Worm (Caenorhabditis elegans): ENCODE results near the gene nhx-6.

- TF ChIP-seq T26A5.8 (tag; optimal IDR thresholded peaks at IDR 0.05) (no peak), Y67H2A.10 (GFP tag; conservative IDR thresholded peaks at IDR 0.05) (no peak), C06A6.2 (GFP tag; conservative IDR thresholded peaks at IDR 0.05) (no peak), ccch-3 (GFP tag; optimal IDR thresholded peaks at IDR 0.05) (no peak), ZK185.1 (tag; optimal IDR thresholded peaks at IDR 0.05; ENCODE audit: poor library complexity, severe bottlenecking) (no peak), xnd-1 (tag; optimal IDR thresholded peaks at IDR 0.05) (no peak), Y53F4B.3 (GFP tag; IDR thresholded peaks at IDR 0.05) (no peak), ztf-18 (tag; optimal IDR thresholded peaks at IDR 0.05) (no peak), nfya-1 (tag; optimal IDR thresholded peaks at IDR 0.05; ENCODE audit: borderline replicate concordance, insufficient read depth) (no peak), hrde-1 (tag; optimal IDR thresholded peaks at IDR 0.05; ENCODE audit: borderline replicate concordance) (no peak), aptf-2 (GFP tag; conservative IDR thresholded peaks at IDR 0.05) (no peak), tlf-1 (GFP tag; optimal IDR thresholded peaks at IDR 0.05) (no peak), bed-2 (GFP tag; IDR thresholded peaks at IDR 0.05) (no peak)
Observed at ce11 chrII:1683742-1684141, 13.1 kb downstream of the nhx-6 start, which contains the start of gene fbxb-25.
